Fruit fly (Drosophila melanogaster) whole organism, embryonic: ENCODE results near the gene Srg3.

ENCODE experiments used
- Ada2b ChIP-seq: fragments of 200-800 bp; sonication (Bioruptor generic); IDR thresholded peaks from 2 replicates; pipeline ENCODE4 v1.3.6; 2022; ENCODE audit warnings: missing biosample characterization, missing genetic modification characterization
- Awh ChIP-seq: fragments of 200-800 bp; sonication (Bioruptor generic); IDR thresholded peaks from 2 replicates; pipeline ENCODE4, ENCODE4 v1.3.6; 2022; ENCODE audit warnings: missing biosample characterization, missing genetic modification characterization
- CG1024 ChIP-seq: fragments of 200-800 bp; sonication (Bioruptor generic); IDR thresholded peaks from 2 replicates; pipeline ENCODE4 v1.3.6; 2022; ENCODE audit warnings: missing biosample characterization, missing genetic modification characterization
- CG10321 ChIP-seq: fragments of 200-800 bp; sonication (Bioruptor generic); IDR thresholded peaks from 2 replicates; pipeline ENCODE4 v1.3.6; 2022; ENCODE audit warnings: missing biosample characterization, missing genetic modification characterization
- CG10979 ChIP-seq: fragments of 200-800 bp; sonication (Bioruptor generic); optimal IDR thresholded peaks from 2 replicates; lab custom pipeline; 2018; ENCODE audit warnings: missing biosample characterization, mild to moderate bottlenecking, missing genetic modification characterization, moderate library complexity
- CG11695 ChIP-seq: fragments of 200-800 bp; sonication (Bioruptor generic); IDR thresholded peaks from 3 replicates; pipeline ENCODE4 v1.3.6; 2022; ENCODE audit warnings: missing biosample characterization, missing genetic modification characterization
- CG12769 ChIP-seq: fragments of 200-800 bp; sonication (Bioruptor generic); optimal IDR thresholded peaks from 2 replicates; lab custom pipeline; 2019; ENCODE audit warnings: missing biosample characterization, mild to moderate bottlenecking, missing genetic modification characterization, moderate library complexity
- CG14667 ChIP-seq: fragments of 200-800 bp; sonication (Bioruptor generic); IDR thresholded peaks from 2 replicates; pipeline ENCODE4 v1.3.6; 2022; ENCODE audit warnings: missing biosample characterization, missing genetic modification characterization
- CG16779 ChIP-seq: fragments of 200-800 bp; sonication (Bioruptor generic); IDR thresholded peaks from 2 replicates; pipeline ENCODE4 v1.3.6; 2022; ENCODE audit warnings: missing biosample characterization, missing genetic modification characterization
- CG17829 ChIP-seq: fragments of 200-800 bp; optimal IDR thresholded peaks from 2 replicates; lab custom pipeline; 2019; ENCODE audit warnings: missing biosample characterization, mild to moderate bottlenecking, missing genetic modification characterization, moderate library complexity
- CG18011 ChIP-seq: fragments of 200-800 bp; sonication (Bioruptor generic); optimal IDR thresholded peaks from 2 replicates; lab custom pipeline; 2017; ENCODE audit warnings: missing biosample characterization, missing genetic modification characterization, mild to moderate bottlenecking, moderate library complexity, missing genotype
- CG2712 ChIP-seq: fragments of 200-800 bp; optimal IDR thresholded peaks from 3 replicates; lab custom pipeline; 2019; ENCODE audit warnings: missing biosample characterization, mild to moderate bottlenecking, missing genetic modification characterization, moderate library complexity
- CG30020 ChIP-seq: fragments of 200-800 bp; optimal IDR thresholded peaks from 2 replicates; lab custom pipeline; 2019; ENCODE audit warnings: missing biosample characterization, mild to moderate bottlenecking, missing genetic modification characterization, moderate library complexity
- CG6689 ChIP-seq: fragments of 200-800 bp; sonication (Bioruptor generic); IDR thresholded peaks from 2 replicates; pipeline ENCODE4 v1.3.6; 2022; ENCODE audit warnings: missing biosample characterization, missing genetic modification characterization
- CG8478 ChIP-seq: fragments of >200 bp; optimal IDR thresholded peaks from 2 replicates; lab custom pipeline; 2018
- CG9817 ChIP-seq: fragments of 200-800 bp; sonication (Bioruptor generic); optimal IDR thresholded peaks from 2 replicates; lab custom pipeline; 2018; ENCODE audit warnings: missing biosample characterization, mild to moderate bottlenecking, missing genetic modification characterization, moderate library complexity
- CTCF ChIP-seq: fragments of 200-800 bp; sonication (Bioruptor generic); optimal IDR thresholded peaks from 2 replicates; lab custom pipeline; 2017; ENCODE audit warnings: missing biosample characterization, mild to moderate bottlenecking, missing genetic modification characterization, moderate library complexity
- Dbx ChIP-seq: fragments of 200-800 bp; sonication (Bioruptor generic); IDR thresholded peaks from 3 replicates; pipeline ENCODE4 v1.3.6; 2022; ENCODE audit warnings: missing biosample characterization, missing genetic modification characterization
- Dek ChIP-seq: fragments of 200-800 bp; sonication (Bioruptor generic); optimal IDR thresholded peaks from 3 replicates; lab custom pipeline; 2019; ENCODE audit warnings: missing biosample characterization, mild to moderate bottlenecking, missing genetic modification characterization, moderate library complexity
- HmgZ ChIP-seq: fragments of 200-800 bp; sonication (Bioruptor generic); optimal IDR thresholded peaks from 2 replicates; lab custom pipeline; 2018; ENCODE audit warnings: missing biosample characterization, mild to moderate bottlenecking, missing genetic modification characterization
- NC2α ChIP-seq: fragments of 200-800 bp; sonication (Bioruptor generic); optimal IDR thresholded peaks from 2 replicates; lab custom pipeline; 2016; ENCODE audit warnings: missing biosample characterization, missing genetic modification characterization
- NK7.1 ChIP-seq: fragments of 200-800 bp; sonication (Bioruptor generic); optimal IDR thresholded peaks from 3 replicates; lab custom pipeline; 2016; ENCODE audit warnings: missing biosample characterization, missing genetic modification characterization
- NfI ChIP-seq: fragments of 200-800 bp; sonication (Bioruptor generic); optimal IDR thresholded peaks from 3 replicates; lab custom pipeline; 2018; ENCODE audit warnings: missing biosample characterization, mild to moderate bottlenecking, missing genetic modification characterization, moderate library complexity
- Ptx1 ChIP-seq: fragments of 200-800 bp; sonication (Bioruptor generic); IDR thresholded peaks from 2 replicates; pipeline ENCODE4 v1.3.6; 2022; ENCODE audit warnings: missing biosample characterization, missing genetic modification characterization
- Sin3A ChIP-seq: fragments of >200 bp; optimal IDR thresholded peaks from 2 replicates; lab custom pipeline; 2018
- Ssrp ChIP-seq: fragments of 200-800 bp; sonication (Bioruptor generic); optimal IDR thresholded peaks from 2 replicates; lab custom pipeline; 2018; ENCODE audit warnings: missing biosample characterization, mild to moderate bottlenecking, missing genetic modification characterization, moderate library complexity
- Stat92E ChIP-seq, 3 experiments: fragments of >200 bp in 2 of 3; fragments of 200-800 bp in 1 of 3; sonication (Bioruptor generic) in 1 of 3; optimal IDR thresholded peaks; 2 replicates each; lab custom pipeline; 2017 to 2019; ENCODE audit warnings: missing biosample characterization in 3 of 3, missing genetic modification characterization in 3 of 3, mild to moderate bottlenecking in 1 of 3, moderate library complexity in 1 of 3
- TFAM ChIP-seq: fragments of 200-800 bp; sonication (Bioruptor generic); optimal IDR thresholded peaks from 2 replicates; lab custom pipeline; 2017; ENCODE audit warnings: missing biosample characterization, missing genetic modification characterization, inconsistent platforms
- Trl ChIP-seq, 3 experiments: fragments of >200 bp in 2 of 3; fragments of 200-800 bp in 1 of 3; sonication (Bioruptor generic) in 1 of 3; optimal IDR thresholded peaks; 2 replicates in 1 of 3; 3 replicates in 2 of 3; lab custom pipeline; 2016 to 2017; ENCODE audit warnings: missing biosample characterization in 1 of 3, missing genetic modification characterization in 1 of 3
- ash1 ChIP-seq: fragments of 200-800 bp; sonication (Bioruptor generic); optimal IDR thresholded peaks from 2 replicates; lab custom pipeline; 2018; ENCODE audit warnings: missing biosample characterization, mild to moderate bottlenecking, missing genetic modification characterization
- ato ChIP-seq: fragments of 200-800 bp; sonication (Bioruptor generic); IDR thresholded peaks from 2 replicates; pipeline ENCODE4 v1.3.6; 2022; ENCODE audit warnings: missing biosample characterization, missing genetic modification characterization; ENCODE audit not compliant: partially characterized antibody
- bcd ChIP-seq: fragments of 200-800 bp; sonication (Bioruptor generic); optimal IDR thresholded peaks from 2 replicates; lab custom pipeline; 2017; ENCODE audit warnings: missing biosample characterization, mild to moderate bottlenecking, missing genetic modification characterization
- br ChIP-seq: fragments of >200 bp; optimal IDR thresholded peaks from 2 replicates; lab custom pipeline; 2017
- chif ChIP-seq, 2 experiments: fragments of 200-800 bp; sonication (Bioruptor generic); optimal IDR thresholded peaks; 3 replicates each; lab custom pipeline; 2016; ENCODE audit warnings: missing biosample characterization in 2 of 2, missing genetic modification characterization in 2 of 2
- ci ChIP-seq: fragments of 200-800 bp; sonication (Bioruptor generic); IDR thresholded peaks from 3 replicates; pipeline ENCODE4 v1.3.6; 2022; ENCODE audit warnings: missing biosample characterization, missing genetic modification characterization
- crol ChIP-seq: fragments of 200-800 bp; sonication (Bioruptor generic); IDR thresholded peaks from 2 replicates; pipeline ENCODE4 v1.3.6; 2022; ENCODE audit warnings: missing biosample characterization, missing genetic modification characterization
- da ChIP-seq: fragments of 200-800 bp; sonication (Bioruptor generic); optimal IDR thresholded peaks from 2 replicates; lab custom pipeline; 2016; ENCODE audit warnings: missing biosample characterization, missing genetic modification characterization
- danr ChIP-seq: fragments of 200-800 bp; sonication (Bioruptor generic); IDR thresholded peaks from 2 replicates; pipeline ENCODE4 v1.3.6; 2022; ENCODE audit warnings: missing biosample characterization, missing genetic modification characterization
- exex ChIP-seq: fragments of 200-800 bp; sonication (Bioruptor generic); optimal IDR thresholded peaks from 4 replicates; lab custom pipeline; 2018; ENCODE audit warnings: missing biosample characterization, mild to moderate bottlenecking, missing genetic modification characterization, moderate library complexity
- fru ChIP-seq: fragments of >200 bp; optimal IDR thresholded peaks from 2 replicates; lab custom pipeline; 2017
- jigr1 ChIP-seq: fragments of 200-800 bp; sonication (Bioruptor generic); IDR thresholded peaks from 3 replicates; pipeline ENCODE4 v1.3.6; 2022; ENCODE audit warnings: missing biosample characterization, missing genetic modification characterization
- kah ChIP-seq: fragments of 200-800 bp; sonication (Bioruptor generic); optimal IDR thresholded peaks from 2 replicates; lab custom pipeline; 2018; ENCODE audit warnings: missing biosample characterization, mild to moderate bottlenecking, missing genetic modification characterization
- lmd ChIP-seq: fragments of 200-800 bp; sonication (Bioruptor generic); IDR thresholded peaks from 2 replicates; pipeline ENCODE4 v1.3.6; 2022; ENCODE audit warnings: missing biosample characterization, missing genetic modification characterization
- mld ChIP-seq: fragments of 200-800 bp; sonication (Bioruptor generic); IDR thresholded peaks from 3 replicates; pipeline ENCODE4 v1.3.6; 2022; ENCODE audit warnings: missing biosample characterization, missing genetic modification characterization; ENCODE audit not compliant: partially characterized antibody
- nmo ChIP-seq: fragments of 200-800 bp; sonication (Bioruptor generic); optimal IDR thresholded peaks from 2 replicates; lab custom pipeline; 2018; ENCODE audit warnings: missing biosample characterization, mild to moderate bottlenecking, missing genetic modification characterization, moderate library complexity
- repo ChIP-seq: fragments of 200-800 bp; sonication (Bioruptor generic); optimal IDR thresholded peaks from 2 replicates; lab custom pipeline; 2016; ENCODE audit warnings: missing biosample characterization, missing genetic modification characterization
- sens ChIP-seq: fragments of 200-800 bp; sonication (Bioruptor generic); peaks from one replicate; lab custom pipeline; 2016; ENCODE audit warnings: missing biosample characterization, missing genetic modification characterization
- sima ChIP-seq: fragments of 200-800 bp; sonication (Bioruptor generic); optimal IDR thresholded peaks from 2 replicates; lab custom pipeline; 2016; ENCODE audit warnings: missing biosample characterization, missing genetic modification characterization
- ssp ChIP-seq: fragments of 200-800 bp; sonication (Bioruptor generic); IDR thresholded peaks from 2 replicates; pipeline ENCODE4 v1.3.6; 2022; ENCODE audit warnings: missing biosample characterization, missing genetic modification characterization
- usp ChIP-seq: fragments of >200 bp; optimal IDR thresholded peaks from 2 replicates; lab custom pipeline; 2017; ENCODE audit warnings: missing biosample characterization, missing genetic modification characterization
- wdn ChIP-seq: fragments of 200-800 bp; sonication (Bioruptor generic); IDR thresholded peaks from 2 replicates; pipeline ENCODE4 v1.3.6; 2022; ENCODE audit warnings: missing biosample characterization, missing genetic modification characterization
- wek ChIP-seq: fragments of 200-800 bp; sonication (Bioruptor generic); optimal IDR thresholded peaks from 3 replicates; lab custom pipeline; 2018; ENCODE audit warnings: missing biosample characterization, mild to moderate bottlenecking, missing genetic modification characterization, moderate library complexity

Srg3 gene

DNA sequence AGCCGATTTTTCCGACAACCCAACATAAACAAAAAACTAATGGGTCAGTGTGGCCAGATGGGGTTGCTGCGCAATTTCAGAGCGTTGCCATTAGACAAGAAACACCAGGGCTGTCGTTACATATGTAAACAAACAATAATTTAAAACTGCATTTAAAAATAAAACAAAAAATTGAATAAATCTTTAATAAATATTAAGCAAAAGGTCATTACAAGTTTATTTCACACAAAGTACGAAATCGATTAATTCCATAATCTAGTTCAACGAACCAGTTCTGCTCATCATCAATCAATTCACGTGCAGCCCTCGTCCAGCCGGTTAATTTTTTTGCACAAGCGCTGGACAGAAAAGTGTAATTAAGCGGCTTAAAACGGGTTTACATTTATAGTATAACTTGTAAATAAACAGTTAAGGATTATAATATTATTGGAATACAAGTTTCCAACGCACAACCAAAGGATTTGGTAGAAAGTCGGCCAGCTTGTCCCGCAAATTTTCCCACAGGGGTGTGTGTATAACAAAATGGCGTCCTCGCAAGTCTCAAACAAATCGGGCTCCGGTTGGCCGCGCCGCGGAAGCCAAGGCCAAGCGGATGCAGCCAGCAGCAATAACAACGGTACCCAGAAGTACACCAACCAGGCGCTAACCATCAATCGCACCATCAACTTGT, 32.1 kb upstream of the Srg3 start, which contains the start of the genes CG4022 and Cpsf5 (continued):
- peak; percentile 90 for TF ChIP-seq CG9817 (tag; lab: Kevin White, UChicago)
- no peak for TF ChIP-seq ato (GFP tag; lab: Robert Waterston, UW)
- peak; percentile 22 for TF ChIP-seq kah (GFP tag; lab: Kevin White, UChicago)
- peak; percentile 77 for TF ChIP-seq exex (tag; lab: Kevin White, UChicago)
- TF ChIP-seq ssp: peak; percentile 70
- peak; percentile 73 for TF ChIP-seq CG11695 (GFP tag; lab: Robert Waterston, UW)
- peak; percentile 87 for TF ChIP-seq NfI (GFP tag; lab: Kevin White, UChicago)
- TF ChIP-seq Stat92E (GFP tag; optimal IDR thresholded peaks at IDR 0.05; lab: Kevin White, UChicago): peak in 1 of 3 experiments; percentile 73
- TF ChIP-seq jigr1: no peak
- peak; percentile 78 for TF ChIP-seq Ada2b (GFP tag; lab: Robert Waterston, UW)
- TF ChIP-seq chif (GFP tag; optimal IDR thresholded peaks at IDR 0.05; lab: Kevin White, UChicago): peak; percentile 63 to 70
- TF ChIP-seq CTCF: no peak
- no peak for TF ChIP-seq wek (GFP tag; lab: Kevin White, UChicago)
- TF ChIP-seq sens (GFP tag; lab: Kevin White, UChicago): peak; percentile 92
- peak; percentile 58 for TF ChIP-seq CG18011 (GFP tag; lab: Kevin White, UChicago)
- TF ChIP-seq bcd (GFP tag; lab: Kevin White, UChicago): peak; percentile 73
- TF ChIP-seq CG2712 (tag; lab: Kevin White, UChicago): peak; percentile 91
- TF ChIP-seq CG8478 (lab: Kevin White, UChicago): no peak
- peak; percentile 2 for TF ChIP-seq repo (GFP tag; lab: Kevin White, UChicago)
- peak; percentile 91 for TF ChIP-seq CG17829 (tag; lab: Kevin White, UChicago)
- TF ChIP-seq sima (GFP tag; lab: Kevin White, UChicago): no peak
- TF ChIP-seq NK7.1 (GFP tag; lab: Kevin White, UChicago): no peak
- peak; percentile 91 for TF ChIP-seq nmo (GFP tag; lab: Kevin White, UChicago)
- no peak for TF ChIP-seq Trl (optimal IDR thresholded peaks at IDR 0.05; lab: Kevin White, UChicago)
- TF ChIP-seq Trl (GFP tag; optimal IDR thresholded peaks at IDR 0.05; lab: Kevin White, UChicago): peak; percentile 57
- no peak for TF ChIP-seq br (lab: Kevin White, UChicago)
- peak; percentile 81 for TF ChIP-seq lmd (GFP tag; lab: Robert Waterston, UW)
- TF ChIP-seq Awh: peak; percentile 62; the same call in 1 of the 2 replicates
- TF ChIP-seq Ssrp: peak; percentile 84
- TF ChIP-seq CG10979 (tag; lab: Kevin White, UChicago): peak; percentile 74
- peak; percentile 84 for TF ChIP-seq Ptx1 (GFP tag; lab: Robert Waterston, UW)
- peak; percentile 79 for TF ChIP-seq CG6689 (GFP tag; lab: Robert Waterston, UW)
- TF ChIP-seq CG10321 (GFP tag; lab: Robert Waterston, UW): peak; percentile 40; the same call in 1 of the 2 replicates
- TF ChIP-seq CG30020: peak; percentile 78
- TF ChIP-seq TFAM: no peak
- TF ChIP-seq CG12769 (tag; lab: Kevin White, UChicago): peak; percentile 71
- no peak for TF ChIP-seq CG16779 (GFP tag; lab: Robert Waterston, UW)
- peak; percentile 55; the same call in 1 of the 2 replicates for TF ChIP-seq wdn (GFP tag; lab: Robert Waterston, UW)
- no peak for TF ChIP-seq usp
- no peak for TF ChIP-seq fru (lab: Kevin White, UChicago)
- no peak for TF ChIP-seq NC2α (GFP tag; lab: Kevin White, UChicago)
- TF ChIP-seq danr (GFP tag; lab: Robert Waterston, UW): peak; percentile 52; the same call in 1 of the 2 replicates
- TF ChIP-seq CG14667 (GFP tag; lab: Robert Waterston, UW): peak; percentile 68
- TF ChIP-seq Dek (tag; lab: Kevin White, UChicago): peak; percentile 83
- peak; percentile 93 for TF ChIP-seq Dbx (GFP tag; lab: Robert Waterston, UW)
- TF ChIP-seq da (GFP tag; lab: Kevin White, UChicago): peak; percentile 21
- TF ChIP-seq HmgZ (tag; lab: Kevin White, UChicago): peak; percentile 91
- peak; percentile 66 for TF ChIP-seq CG1024 (GFP tag; lab: Robert Waterston, UW)
- peak; percentile 90 for TF ChIP-seq ci
- TF ChIP-seq crol (GFP tag; lab: Robert Waterston, UW): no peak
- no peak for TF ChIP-seq ash1 (GFP tag; lab: Kevin White, UChicago)
- TF ChIP-seq mld (GFP tag; lab: Robert Waterston, UW): no peak
- TF ChIP-seq Sin3A (lab: Kevin White, UChicago): peak; percentile 77
